Worm (Caenorhabditis elegans) whole organism, L4 larva: ENCODE results near the gene Y22D7AL.7.

Source experiments
- F26F4.8 ChIP-seq: fragments of 200-800 bp; sonication (Bioruptor generic); conservative IDR thresholded peaks from 2 replicates; pipeline ENCODE4 v1.3.6; 2022; ENCODE audit warnings: missing genetic modification characterization, missing compliant biosample characterization
- F37D6.2 ChIP-seq: sonication (generic microtip); optimal IDR thresholded peaks from 2 replicates; lab custom pipeline; 2016; ENCODE audit warnings: mild to moderate bottlenecking, missing genetic modification characterization, missing compliant biosample characterization
- F49E8.2 ChIP-seq: sonication (generic microtip); optimal IDR thresholded peaks from 2 replicates; lab custom pipeline; 2016; ENCODE audit warnings: missing compliant biosample characterization, mild to moderate bottlenecking, missing genetic modification characterization, borderline replicate concordance
- T20F7.1 ChIP-seq: fragments of 200-800 bp; sonication (Bioruptor generic); optimal IDR thresholded peaks from 2 replicates; lab custom pipeline; 2018; ENCODE audit warnings: mild to moderate bottlenecking, missing genetic modification characterization, missing compliant biosample characterization
- Y75B8A.6 ChIP-seq: fragments of 200-800 bp; sonication (Bioruptor generic); IDR thresholded peaks from 2 replicates; pipeline ENCODE4 v1.3.6; 2022; ENCODE audit warnings: missing genetic modification reagents, missing genetic modification characterization, missing compliant biosample characterization
- aly-2 ChIP-seq: sonication (generic microtip); optimal IDR thresholded peaks from 2 replicates; lab custom pipeline; 2018; ENCODE audit warnings: missing biosample characterization, missing genetic modification characterization
- ama-1 ChIP-seq: fragments of 150-350 bp; optimal IDR thresholded peaks from 2 replicates; lab custom pipeline; 2014; ENCODE audit warnings: inconsistent platforms, mixed read lengths
- arid-1 ChIP-seq: fragments of 200-800 bp; sonication (Bioruptor generic); conservative IDR thresholded peaks from 2 replicates; pipeline ENCODE4 v1.3.6; 2022; ENCODE audit warnings: missing genetic modification reagents, missing genetic modification characterization, missing compliant biosample characterization
- attf-4 ChIP-seq: sonication (generic microtip); optimal IDR thresholded peaks from 3 replicates; lab custom pipeline; 2017; ENCODE audit warnings: missing biosample characterization, missing genetic modification characterization
- ces-1 ChIP-seq: fragments of 150-350 bp; sonication (generic microtip); optimal IDR thresholded peaks from 4 replicates; lab custom pipeline; 2014; ENCODE audit warnings: missing biosample characterization, missing genetic modification reagents, missing genetic modification characterization
- daf-12 ChIP-seq: fragments of 150-350 bp; optimal IDR thresholded peaks from 2 replicates; lab custom pipeline; 2014; ENCODE audit warnings: missing biosample characterization, missing genetic modification reagents, missing genetic modification characterization
- dmd-6 ChIP-seq: fragments of 200-800 bp; sonication (Bioruptor generic); IDR thresholded peaks from 2 replicates; pipeline ENCODE4 v1.3.6; 2022; ENCODE audit warnings: missing genetic modification reagents, missing genetic modification characterization, missing compliant biosample characterization
- dmd-8 ChIP-seq: fragments of 200-800 bp; sonication (Bioruptor generic); IDR thresholded peaks from 2 replicates; pipeline ENCODE4 v1.3.6; 2022; ENCODE audit warnings: missing genetic modification characterization, missing compliant biosample characterization
- duxl-1 ChIP-seq: sonication (generic microtip); optimal IDR thresholded peaks from 2 replicates; lab custom pipeline; 2016; ENCODE audit warnings: mild to moderate bottlenecking, missing genetic modification characterization, moderate library complexity, missing compliant biosample characterization; ENCODE audit not compliant: poor library complexity
- dve-1 ChIP-seq: sonication (generic microtip); optimal IDR thresholded peaks from 2 replicates; lab custom pipeline; 2017; ENCODE audit warnings: antibody characterized with exemption, mild to moderate bottlenecking, missing genetic modification characterization, missing compliant biosample characterization; ENCODE audit not compliant: insufficient read depth
- egl-27 ChIP-seq: sonication (generic microtip); optimal IDR thresholded peaks from 3 replicates; lab custom pipeline; 2017; ENCODE audit warnings: missing biosample characterization, missing genetic modification reagents, missing genetic modification characterization
- egl-43 ChIP-seq: fragments of 200-800 bp; sonication (Bioruptor generic); IDR thresholded peaks from 2 replicates; pipeline ENCODE4 v1.3.6; 2022; ENCODE audit warnings: missing genetic modification reagents, missing genetic modification characterization, missing compliant biosample characterization
- gei-8 ChIP-seq: fragments of 200-800 bp; sonication (Bioruptor generic); optimal IDR thresholded peaks from 2 replicates; lab custom pipeline; 2018; ENCODE audit warnings: mild to moderate bottlenecking, missing genetic modification characterization, missing compliant biosample characterization
- hlh-11 ChIP-seq: fragments of 200-800 bp; sonication (Bioruptor generic); optimal IDR thresholded peaks from 2 replicates; lab custom pipeline; 2018; ENCODE audit warnings: mild to moderate bottlenecking, missing genetic modification characterization, missing compliant biosample characterization
- jun-1 ChIP-seq: fragments of 150-350 bp; optimal IDR thresholded peaks from 2 replicates; lab custom pipeline; 2014; ENCODE audit warnings: missing biosample characterization, missing genetic modification reagents, missing genetic modification characterization
- lim-7 ChIP-seq: fragments of 200-800 bp; sonication (Bioruptor generic); IDR thresholded peaks from 2 replicates; pipeline ENCODE4 v1.3.6; 2022; ENCODE audit warnings: missing genetic modification characterization, missing compliant biosample characterization
- lin-1 ChIP-seq: fragments of 200-800 bp; sonication (Bioruptor generic); IDR thresholded peaks from 2 replicates; pipeline ENCODE4 v1.3.6; 2022; ENCODE audit warnings: missing genetic modification reagents, missing genetic modification characterization, missing compliant biosample characterization
- lin-13 ChIP-seq: fragments of 150-350 bp; optimal IDR thresholded peaks from 2 replicates; lab custom pipeline; 2014; ENCODE audit warnings: missing biosample characterization, missing genetic modification reagents, missing genetic modification characterization
- lin-15B ChIP-seq: fragments of 150-350 bp; sonication (generic microtip); optimal IDR thresholded peaks from 3 replicates; lab custom pipeline; 2014; ENCODE audit warnings: missing biosample characterization, missing genetic modification characterization
- lin-38 ChIP-seq: fragments of 200-800 bp; sonication (Bioruptor generic); IDR thresholded peaks from 2 replicates; pipeline ENCODE4 v1.3.6; 2022; ENCODE audit warnings: missing genetic modification reagents, missing genetic modification characterization, missing compliant biosample characterization
- lsy-2 ChIP-seq, 2 experiments: fragments of 150-350 bp in 1 of 2; sonication (generic microtip) in 1 of 2; optimal IDR thresholded peaks; 2 replicates each; lab custom pipeline; 2014 to 2017; ENCODE audit warnings: missing biosample characterization in 2 of 2, missing genetic modification characterization in 2 of 2
- madf-5 ChIP-seq, 2 experiments: fragments of 200-800 bp; sonication (Bioruptor generic); IDR thresholded peaks; 2 replicates each; pipeline ENCODE4 v1.3.6; 2022; ENCODE audit warnings: missing compliant biosample characterization in 2 of 2, missing genetic modification characterization in 2 of 2
- mdl-1 ChIP-seq, 2 experiments: fragments of 150-350 bp in 1 of 2; sonication (generic microtip) in 1 of 2; optimal IDR thresholded peaks; 2 replicates each; lab custom pipeline; 2014 to 2017; ENCODE audit warnings: missing biosample characterization in 2 of 2, missing genetic modification characterization in 2 of 2
- mdt-29 ChIP-seq: fragments of 200-800 bp; sonication (Bioruptor generic); IDR thresholded peaks from 2 replicates; pipeline ENCODE4 v1.3.6; 2022; ENCODE audit warnings: missing genetic modification reagents, missing genetic modification characterization, missing compliant biosample characterization
- mxl-2 ChIP-seq: fragments of 200-800 bp; sonication (Bioruptor generic); conservative IDR thresholded peaks from 2 replicates; pipeline ENCODE4 v1.3.6; 2022; ENCODE audit warnings: missing genetic modification reagents, missing genetic modification characterization, missing compliant biosample characterization
- nhr-102 ChIP-seq: sonication (generic microtip); optimal IDR thresholded peaks from 2 replicates; lab custom pipeline; 2016; ENCODE audit warnings: mild to moderate bottlenecking, missing genetic modification characterization, moderate library complexity, missing compliant biosample characterization
- nhr-111 ChIP-seq: fragments of 200-800 bp; sonication (Bioruptor generic); optimal IDR thresholded peaks from 2 replicates; lab custom pipeline; 2018; ENCODE audit warnings: mild to moderate bottlenecking, missing genetic modification characterization, missing compliant biosample characterization
- nhr-28 ChIP-seq: fragments of 150-350 bp; optimal IDR thresholded peaks from 2 replicates; lab custom pipeline; 2014; ENCODE audit warnings: missing biosample characterization, missing genetic modification characterization
- nhr-41 ChIP-seq: fragments of 200-800 bp; sonication (Bioruptor generic); IDR thresholded peaks from 2 replicates; pipeline ENCODE4 v1.3.6; 2022; ENCODE audit warnings: missing genetic modification reagents, missing genetic modification characterization, missing compliant biosample characterization
- nhr-42 ChIP-seq: fragments of 200-800 bp; sonication (Bioruptor generic); IDR thresholded peaks from 2 replicates; pipeline ENCODE4 v1.3.6; 2022; ENCODE audit warnings: missing genetic modification characterization, missing compliant biosample characterization
- nhr-6 ChIP-seq: fragments of 150-350 bp; optimal IDR thresholded peaks from 2 replicates; lab custom pipeline; 2014; ENCODE audit warnings: missing biosample characterization, missing genetic modification characterization
- nhr-77 ChIP-seq: fragments of 150-350 bp; optimal IDR thresholded peaks from 2 replicates; lab custom pipeline; 2014; ENCODE audit warnings: missing biosample characterization, missing genetic modification characterization
- php-3 ChIP-seq: fragments of 200-800 bp; sonication (Bioruptor generic); IDR thresholded peaks from 2 replicates; pipeline ENCODE4 v1.3.6; 2022; ENCODE audit warnings: missing genetic modification reagents, missing genetic modification characterization, missing compliant biosample characterization
- rbr-2 ChIP-seq: sonication (generic microtip); optimal IDR thresholded peaks from 2 replicates; lab custom pipeline; 2016; ENCODE audit warnings: missing genotype, missing genetic modification characterization, missing compliant biosample characterization
- sdz-12 ChIP-seq: fragments of 200-800 bp; sonication (Bioruptor generic); optimal IDR thresholded peaks from 2 replicates; lab custom pipeline; 2018; ENCODE audit warnings: mild to moderate bottlenecking, missing genetic modification characterization, missing compliant biosample characterization
- skn-1 ChIP-seq: fragments of 150-350 bp; optimal IDR thresholded peaks from 2 replicates; lab custom pipeline; 2014; ENCODE audit warnings: missing biosample characterization, missing genetic modification characterization
- snpc-1.2 ChIP-seq: fragments of 200-800 bp; sonication (Bioruptor generic); IDR thresholded peaks from 2 replicates; pipeline ENCODE4 v1.3.6; 2022; ENCODE audit warnings: missing genetic modification reagents, missing genetic modification characterization, missing compliant biosample characterization
- snpc-4 ChIP-seq: fragments of 150-350 bp; optimal IDR thresholded peaks from 2 replicates; lab custom pipeline; 2014; ENCODE audit warnings: missing biosample characterization, missing genetic modification characterization
- spr-3 ChIP-seq: fragments of 200-800 bp; sonication (Bioruptor generic); optimal IDR thresholded peaks from 2 replicates; lab custom pipeline; 2018; ENCODE audit warnings: mild to moderate bottlenecking, missing genetic modification characterization, missing compliant biosample characterization
- tra-1 ChIP-seq: fragments of 200-800 bp; sonication (Bioruptor generic); IDR thresholded peaks from 2 replicates; pipeline ENCODE4 v1.3.6; 2022; ENCODE audit warnings: missing genetic modification reagents, missing genetic modification characterization, missing compliant biosample characterization
- unc-39 ChIP-seq: sonication (generic microtip); optimal IDR thresholded peaks from 2 replicates; lab custom pipeline; 2017; ENCODE audit warnings: missing biosample characterization, missing genetic modification characterization
- unc-62 ChIP-seq, 3 experiments: fragments of 150-350 bp in 1 of 3; sonication (generic microtip); optimal IDR thresholded peaks in 2 of 3; peaks in 1 of 3; 1 replicate in 1 of 3; 2 replicates in 2 of 3; lab custom pipeline; 2014 to 2017; ENCODE audit warnings: missing biosample characterization in 3 of 3, missing genetic modification characterization in 3 of 3, missing genetic modification reagents in 3 of 3, missing genotype in 1 of 3
- vab-7 ChIP-seq: fragments of 200-800 bp; sonication (Bioruptor generic); IDR thresholded peaks from 2 replicates; pipeline ENCODE4 v1.3.6; 2022; ENCODE audit warnings: missing genetic modification reagents, missing genetic modification characterization, missing compliant biosample characterization
- zag-1 ChIP-seq: fragments of 150-350 bp; optimal IDR thresholded peaks from 2 replicates; lab custom pipeline; 2014; ENCODE audit warnings: missing biosample characterization, missing genetic modification characterization
- ztf-11 ChIP-seq: fragments of 150-350 bp; optimal IDR thresholded peaks from 2 replicates; lab custom pipeline; 2014; ENCODE audit warnings: missing biosample characterization, missing genetic modification characterization
- ztf-7 ChIP-seq: fragments of 150-350 bp; optimal IDR thresholded peaks from 2 replicates; lab custom pipeline; 2014; ENCODE audit warnings: missing biosample characterization, missing genetic modification characterization

Gene Y22D7AL.7

ce11 chrIII:1604514-1604976 lies 28.0 kb downstream of the Y22D7AL.7 start, which contains the start of gene Y22D7AL.6:
Gene Y22D7AL.6 (plus strand): TSS chrIII:1604926.
- TF ChIP-seq ces-1 (GFP tag; lab: Kevin White, UChicago) (no peak), arid-1 (GFP tag; lab: Robert Waterston, UW) (peak; percentile 84), nhr-6 (tag; lab: Kevin White, UChicago) (no peak), php-3 (peak; percentile 65; the same call in 1 of the 2 replicates), skn-1 (tag; lab: Kevin White, UChicago) (no peak), nhr-77 (no peak), egl-43 (peak; percentile 95), dmd-8 (GFP tag; lab: Robert Waterston, UW) (peak; percentile 88), aly-2 (no peak), zag-1 (tag; lab: Kevin White, UChicago) (no peak), mdl-1 (tag; optimal IDR thresholded peaks at IDR 0.05; lab: Kevin White, UChicago) (no peak), snpc-1.2 (GFP tag; lab: Robert Waterston, UW) (peak; percentile 79), ztf-7 (tag; lab: Kevin White, UChicago) (no peak), mdt-29 (GFP tag; lab: Robert Waterston, UW) (peak; percentile 83), gei-8 (peak; percentile 81), vab-7 (GFP tag; lab: Robert Waterston, UW) (peak; percentile 76), Y75B8A.6 (GFP tag; lab: Robert Waterston, UW) (no peak), ama-1 (lab: Kevin White, UChicago) (no peak), lin-15B (no peak), rbr-2 (tag; lab: Kevin White, UChicago) (peak; percentile 50), dmd-6 (peak; percentile 61), lin-38 (peak; percentile 83), jun-1 (tag; lab: Kevin White, UChicago) (no peak), tra-1 (GFP tag; lab: Robert Waterston, UW) (peak; percentile 79), lin-13 (GFP tag; lab: Kevin White, UChicago) (peak; percentile 90), spr-3 (peak; percentile 79), hlh-11 (peak; percentile 11), nhr-102 (tag; lab: Kevin White, UChicago) (peak; percentile 64), dve-1 (peak; percentile 53), madf-5 (GFP tag; IDR thresholded peaks at IDR 0.05; lab: Robert Waterston, UW) (peak; percentile 30 to 87; a peak in 1 of 4 replicates), nhr-41 (GFP tag; lab: Robert Waterston, UW) (no peak), lsy-2 (tag; optimal IDR thresholded peaks at IDR 0.05; lab: Kevin White, UChicago) (peak in 1 of 2 experiments; percentile 36), lim-7 (peak; percentile 91), nhr-28 (tag; lab: Kevin White, UChicago) (no peak), daf-12 (tag; lab: Kevin White, UChicago) (no peak), F37D6.2 (tag; lab: Kevin White, UChicago) (peak; percentile 52), nhr-111 (peak; percentile 51), unc-39 (tag; lab: Kevin White, UChicago) (no peak), unc-62 (GFP tag; optimal IDR thresholded peaks at IDR 0.05 in 1 of 2; lab: Kevin White, UChicago) (no peak), unc-62 (tag; optimal IDR thresholded peaks at IDR 0.05; lab: Kevin White, UChicago) (no peak), nhr-42 (0 out of 2 replicates have a peak, but pooled peaks have one; percentile 54), mxl-2 (GFP tag; lab: Robert Waterston, UW) (no peak), ztf-11 (tag; lab: Kevin White, UChicago) (no peak), F26F4.8 (GFP tag; lab: Robert Waterston, UW) (peak; percentile 97), lin-1 (GFP tag; lab: Robert Waterston, UW) (peak; percentile 81), egl-27 (tag; lab: Kevin White, UChicago) (no peak), sdz-12 (GFP tag; lab: Kevin White, UChicago) (no peak), snpc-4 (no peak), duxl-1 (tag; lab: Kevin White, UChicago) (peak; percentile 61), attf-4 (no peak), T20F7.1 (GFP tag; lab: Kevin White, UChicago) (no peak), F49E8.2 (peak; percentile 37)
